Fruit fly (Drosophila melanogaster) whole organism, wandering third instar larva: Measurements from ENCODE around the gene CG14537.

Source experiments
- Abd-B ChIP-seq: fragments of >200 bp; optimal IDR thresholded peaks from 2 replicates; lab custom pipeline; 2017; ENCODE audit warnings: missing biosample characterization, missing genetic modification characterization
- CG32264 ChIP-seq: fragments of 200-800 bp; sonication (Bioruptor generic); optimal IDR thresholded peaks from 2 replicates; lab custom pipeline; 2016; ENCODE audit warnings: missing biosample characterization, missing genetic modification characterization
- CG9705 ChIP-seq: fragments of 200-800 bp; sonication (Bioruptor generic); optimal IDR thresholded peaks from 2 replicates; lab custom pipeline; 2018; ENCODE audit warnings: missing biosample characterization, mild to moderate bottlenecking, missing genetic modification characterization
- CrebA ChIP-seq: fragments of 200-800 bp; sonication (Bioruptor generic); optimal IDR thresholded peaks from 2 replicates; lab custom pipeline; 2016; ENCODE audit warnings: missing biosample characterization, mild to moderate bottlenecking, missing genetic modification characterization, borderline replicate concordance
- Dfd ChIP-seq: fragments of >200 bp; optimal IDR thresholded peaks from 2 replicates; lab custom pipeline; 2017; ENCODE audit warnings: missing biosample characterization, missing genetic modification characterization
- Dif ChIP-seq: fragments of 200-275, 200-300 bp; sonication (Bioruptor generic); optimal IDR thresholded peaks from 2 replicates; lab custom pipeline; 2018; ENCODE audit warnings: missing biosample characterization, missing genetic modification characterization; ENCODE audit not compliant: partially characterized antibody
- GATAd ChIP-seq: sonication (Bioruptor generic); optimal IDR thresholded peaks from 2 replicates; lab custom pipeline; 2016; ENCODE audit warnings: missing biosample characterization, missing genetic modification characterization
- HLH106 ChIP-seq: fragments of 200-800 bp; optimal IDR thresholded peaks from 3 replicates; lab custom pipeline; 2019; ENCODE audit warnings: missing biosample characterization, mild to moderate bottlenecking, missing genetic modification characterization, moderate library complexity
- Hnf4 ChIP-seq: fragments of 200-800 bp; sonication (Bioruptor generic); optimal IDR thresholded peaks from 2 replicates; lab custom pipeline; 2016; ENCODE audit warnings: missing biosample characterization, mild to moderate bottlenecking, missing genetic modification characterization
- Hr78 ChIP-seq: fragments of >200 bp; optimal IDR thresholded peaks from 2 replicates; lab custom pipeline; 2017; ENCODE audit warnings: missing biosample characterization, missing genetic modification characterization
- Hr83 ChIP-seq: fragments of 200-300 bp; sonication (Bioruptor generic); optimal IDR thresholded peaks from 2 replicates; lab custom pipeline; 2016; ENCODE audit warnings: missing biosample characterization, mild to moderate bottlenecking, missing genetic modification characterization, moderate library complexity; ENCODE audit not compliant: poor library complexity, severe bottlenecking
- Jra ChIP-seq: sonication (Bioruptor generic); optimal IDR thresholded peaks from 2 replicates; lab custom pipeline; 2016; ENCODE audit warnings: missing biosample characterization, missing genetic modification characterization
- Mio ChIP-seq: sonication (Bioruptor generic); optimal IDR thresholded peaks from 2 replicates; lab custom pipeline; 2016; ENCODE audit warnings: missing biosample characterization, missing genetic modification characterization
- Myc ChIP-seq: fragments of >200 bp; optimal IDR thresholded peaks from 2 replicates; lab custom pipeline; 2017
- N ChIP-seq: fragments of >200 bp; optimal IDR thresholded peaks from 2 replicates; lab custom pipeline; 2018; ENCODE audit warnings: missing biosample characterization, missing external identifiers, missing genetic modification characterization
- Rel ChIP-seq, 2 experiments: fragments of 200-800 bp; sonication (Bioruptor generic) in 1 of 2; optimal IDR thresholded peaks; 2 replicates in 1 of 2; 3 replicates in 1 of 2; lab custom pipeline; 2016 to 2019; ENCODE audit warnings: mild to moderate bottlenecking in 2 of 2, missing biosample characterization in 2 of 2, missing genetic modification characterization in 2 of 2, moderate library complexity in 1 of 2
- Sp1 ChIP-seq: fragments of 200-800 bp; sonication (Bioruptor generic); optimal IDR thresholded peaks from 3 replicates; lab custom pipeline; 2019; ENCODE audit warnings: missing biosample characterization, mild to moderate bottlenecking, missing genetic modification characterization, moderate library complexity
- br ChIP-seq: fragments of 200-800 bp; sonication (Bioruptor generic); optimal IDR thresholded peaks from 2 replicates; lab custom pipeline; 2016; ENCODE audit warnings: missing biosample characterization, missing genetic modification characterization
- brk ChIP-seq: fragments of 200-800 bp; sonication (Bioruptor generic); optimal IDR thresholded peaks from 2 replicates; lab custom pipeline; 2016; ENCODE audit warnings: missing biosample characterization, mild to moderate bottlenecking, missing genetic modification characterization
- dl ChIP-seq, 2 experiments: fragments of 175-275, 200-275 bp in 1 of 2; fragments of 200-275 bp in 1 of 2; sonication (Bioruptor generic); optimal IDR thresholded peaks; lab custom pipeline; 2018; ENCODE audit warnings: mild to moderate bottlenecking in 2 of 2, missing biosample characterization in 2 of 2, missing genetic modification characterization in 2 of 2, moderate library complexity in 2 of 2; ENCODE audit not compliant: partially characterized antibody in 2 of 2, insufficient read depth in 1 of 2
- dmrt93B ChIP-seq: fragments of 200-800 bp; sonication (Bioruptor generic); optimal IDR thresholded peaks from 2 replicates; lab custom pipeline; 2018; ENCODE audit warnings: missing biosample characterization, mild to moderate bottlenecking, missing genetic modification characterization
- dsf ChIP-seq: sonication (Bioruptor generic); optimal IDR thresholded peaks from 2 replicates; lab custom pipeline; 2016; ENCODE audit warnings: missing biosample characterization, missing genetic modification characterization, borderline replicate concordance
- ey ChIP-seq: fragments of 200-800 bp; sonication (Bioruptor generic); optimal IDR thresholded peaks from 2 replicates; lab custom pipeline; 2016; ENCODE audit warnings: missing biosample characterization, missing genetic modification characterization
- foxo ChIP-seq, 2 experiments: fragments of 200-800 bp; sonication (Bioruptor generic); optimal IDR thresholded peaks; 2 replicates in 1 of 2; 3 replicates in 1 of 2; lab custom pipeline; 2016 to 2017; ENCODE audit warnings: missing biosample characterization in 2 of 2, missing genetic modification characterization in 2 of 2
- fru ChIP-seq: fragments of 200-800 bp; sonication (Bioruptor generic); optimal IDR thresholded peaks from 3 replicates; lab custom pipeline; 2016; ENCODE audit warnings: missing biosample characterization, mild to moderate bottlenecking, missing genetic modification characterization
- h ChIP-seq: fragments of 200-800 bp; sonication (Bioruptor generic); optimal IDR thresholded peaks from 3 replicates; lab custom pipeline; 2016; ENCODE audit warnings: missing biosample characterization, mild to moderate bottlenecking, missing genetic modification characterization
- jim ChIP-seq: fragments of 175-275, 200-325 bp; sonication (Bioruptor generic); optimal IDR thresholded peaks from 2 replicates; lab custom pipeline; 2016; ENCODE audit warnings: missing biosample characterization, mild to moderate bottlenecking, missing genetic modification characterization
- lola ChIP-seq: fragments of >200 bp; optimal IDR thresholded peaks from 2 replicates; lab custom pipeline; 2017; ENCODE audit warnings: missing biosample characterization, missing genetic modification characterization
- psq ChIP-seq: fragments of 200-800 bp; sonication (Bioruptor generic); optimal IDR thresholded peaks from 3 replicates; lab custom pipeline; 2017; ENCODE audit warnings: missing biosample characterization, mild to moderate bottlenecking, missing genetic modification characterization, moderate library complexity
- rgr ChIP-seq: fragments of 200-800 bp; sonication (Bioruptor generic); optimal IDR thresholded peaks from 3 replicates; lab custom pipeline; 2016; ENCODE audit warnings: missing biosample characterization, mild to moderate bottlenecking, missing genetic modification characterization
- sage ChIP-seq: fragments of 200-800 bp; sonication (Bioruptor generic); optimal IDR thresholded peaks from 2 replicates; lab custom pipeline; 2016; ENCODE audit warnings: missing biosample characterization, mild to moderate bottlenecking, missing genetic modification characterization
- sv ChIP-seq: fragments of 200-800 bp; sonication (Bioruptor generic); optimal IDR thresholded peaks from 3 replicates; lab custom pipeline; 2016; ENCODE audit warnings: missing biosample characterization, missing genetic modification characterization
- tai ChIP-seq: sonication (Bioruptor generic); optimal IDR thresholded peaks from 2 replicates; lab custom pipeline; 2016; ENCODE audit warnings: missing biosample characterization, missing genetic modification characterization
- usp ChIP-seq: fragments of >200 bp; optimal IDR thresholded peaks from 2 replicates; lab custom pipeline; 2017; ENCODE audit warnings: missing biosample characterization, missing genetic modification characterization
- woc ChIP-seq: sonication (Bioruptor generic); optimal IDR thresholded peaks from 2 replicates; lab custom pipeline; 2016; ENCODE audit warnings: missing biosample characterization, mild to moderate bottlenecking, missing genetic modification characterization

Gene CG14537

dm6 chr2L:7876520-7877232 lies 36.4 kb downstream of the CG14537 start:
- TF ChIP-seq Myc (lab: Kevin White, UChicago) = no peak
- no peak for TF ChIP-seq rgr
- no peak for TF ChIP-seq tai (GFP tag; lab: Kevin White, UChicago)
- no peak for TF ChIP-seq Mio (GFP tag; lab: Kevin White, UChicago)
- no peak for TF ChIP-seq woc
- TF ChIP-seq br (GFP tag; lab: Kevin White, UChicago) = no peak
- no peak for TF ChIP-seq N (GFP tag; lab: Kevin White, UChicago)
- TF ChIP-seq CrebA = no peak

dm6 chr2L:7878372-7878771 lies 38.1 kb downstream of the CG14537 start:
- TF ChIP-seq Dfd (GFP tag; lab: Kevin White, UChicago) (peak; percentile 91), br (GFP tag; lab: Kevin White, UChicago) (no peak), Jra (GFP tag; lab: Kevin White, UChicago) (no peak), fru (GFP tag; lab: Kevin White, UChicago) (no peak), Sp1 (GFP tag; lab: Kevin White, UChicago) (no peak)

- peak; percentile 50 for TF ChIP-seq CrebA
- TF ChIP-seq Dif = peak; percentile 8
- no peak for TF ChIP-seq lola (GFP tag; lab: Kevin White, UChicago)
- no peak for TF ChIP-seq dl (GFP tag; optimal IDR thresholded peaks at IDR 0.05; lab: Kevin White, UChicago; ENCODE audit: insufficient read depth in 1 of 2, partially characterized antibody in 2 of 2)
- TF ChIP-seq psq = no peak
- TF ChIP-seq woc = peak; percentile 2
- TF ChIP-seq dmrt93B (GFP tag; lab: Kevin White, UChicago) = no peak
- TF ChIP-seq Myc (lab: Kevin White, UChicago) = no peak
- TF ChIP-seq CG9705 (GFP tag; lab: Kevin White, UChicago) = no peak
- TF ChIP-seq brk (GFP tag; lab: Kevin White, UChicago) = no peak
- TF ChIP-seq fru (GFP tag; lab: Kevin White, UChicago) = no peak
- no peak for TF ChIP-seq Abd-B (GFP tag; lab: Kevin White, UChicago)
- TF ChIP-seq h (GFP tag; lab: Kevin White, UChicago) = peak; percentile 25
- TF ChIP-seq Sp1 (GFP tag; lab: Kevin White, UChicago) = peak; percentile 74
- TF ChIP-seq ey (GFP tag; lab: Kevin White, UChicago) = no peak
- TF ChIP-seq dsf = no peak
- TF ChIP-seq sv = no peak
- no peak for TF ChIP-seq Rel (GFP tag; optimal IDR thresholded peaks at IDR 0.05; lab: Kevin White, UChicago)
- peak; percentile 35 for TF ChIP-seq Rel (tag; optimal IDR thresholded peaks at IDR 0.05; lab: Kevin White, UChicago)
- no peak for TF ChIP-seq tai (GFP tag; lab: Kevin White, UChicago)
- no peak for TF ChIP-seq Mio (GFP tag; lab: Kevin White, UChicago)
- TF ChIP-seq jim (GFP tag; lab: Kevin White, UChicago) = no peak
- no peak for TF ChIP-seq GATAd (GFP tag; lab: Kevin White, UChicago)
- TF ChIP-seq CG32264 (GFP tag; lab: Kevin White, UChicago) = no peak
- TF ChIP-seq usp (GFP tag; lab: Kevin White, UChicago) = no peak
- no peak for TF ChIP-seq Hr83 (GFP tag; lab: Kevin White, UChicago)
- TF ChIP-seq foxo (GFP tag; optimal IDR thresholded peaks at IDR 0.05; lab: Kevin White, UChicago) = no peak
- peak; percentile 13 for TF ChIP-seq sage
- no peak for TF ChIP-seq Hr78 (GFP tag; lab: Kevin White, UChicago)
- TF ChIP-seq HLH106 (tag; lab: Kevin White, UChicago) = no peak
- no peak for TF ChIP-seq Dfd (GFP tag; lab: Kevin White, UChicago)
- TF ChIP-seq rgr = no peak
- TF ChIP-seq br (GFP tag; lab: Kevin White, UChicago) = no peak
- no peak for TF ChIP-seq Hnf4
Measured at dm6 chr2L:7879292-7879894, 39.1 kb downstream of the CG14537 start, which contains the start of gene spz3. Gene spz3, minus strand, starts transcription at chr2L:7879552.
